Worm (Caenorhabditis elegans): ENCODE results near the gene F55C5.17.

F55C5.17 gene

ce11 chrV:12343419-12343969, 41.2 kb downstream of the F55C5.17 start, which contains the start of gene tomm-20:
TSS of gene tomm-20 (minus strand) at chrV:12343469.
- peak; percentile 90 for TF ChIP-seq F13H6.1 (tag; optimal IDR thresholded peaks at IDR 0.05)
- TF ChIP-seq elt-1 (tag; optimal IDR thresholded peaks at IDR 0.05): no peak
- peak; percentile 70 for TF ChIP-seq R02D3.7 (tag; optimal IDR thresholded peaks at IDR 0.05)
- peak; percentile 48 for TF ChIP-seq skn-1 (tag; optimal IDR thresholded peaks at IDR 0.05)
- peak; percentile 85 for TF ChIP-seq snpc-4 (tag; optimal IDR thresholded peaks at IDR 0.05)
- TF ChIP-seq lin-13 (GFP tag; optimal IDR thresholded peaks at IDR 0.05): peak; percentile 92
- no peak for TF ChIP-seq nhr-6 (tag; optimal IDR thresholded peaks at IDR 0.05)
- peak; percentile 73 for TF ChIP-seq ama-1 (optimal IDR thresholded peaks at IDR 0.05)
- TF ChIP-seq nhr-11 (tag; optimal IDR thresholded peaks at IDR 0.05): no peak
- TF ChIP-seq blmp-1 (tag; optimal IDR thresholded peaks at IDR 0.05; ENCODE audit: insufficient read depth): peak; percentile 26
- TF ChIP-seq aly-2 (tag; optimal IDR thresholded peaks at IDR 0.05): no peak
- peak; percentile 97 for TF ChIP-seq C34F6.9 (tag; optimal IDR thresholded peaks at IDR 0.05)
- peak; percentile 61 for TF ChIP-seq ztf-4 (tag; optimal IDR thresholded peaks at IDR 0.05)
- TF ChIP-seq mbf-1 (tag; optimal IDR thresholded peaks at IDR 0.05): peak; percentile 44
- TF ChIP-seq nhr-23 (tag; optimal IDR thresholded peaks at IDR 0.05): no peak
- peak; percentile 91 to 97 for TF ChIP-seq lsy-2 (tag; optimal IDR thresholded peaks at IDR 0.05)
- TF ChIP-seq nhr-21 (tag; optimal IDR thresholded peaks at IDR 0.05): peak; percentile 90
- TF ChIP-seq crh-2 (tag; optimal IDR thresholded peaks at IDR 0.05): peak; percentile 97
- TF ChIP-seq mab-5 (tag; optimal IDR thresholded peaks at IDR 0.05): peak; percentile 91
- TF ChIP-seq ztf-11 (tag; optimal IDR thresholded peaks at IDR 0.05): no peak
- TF ChIP-seq nhr-237 (tag; optimal IDR thresholded peaks at IDR 0.05): peak; percentile 65
- TF ChIP-seq gmeb-1 (tag; optimal IDR thresholded peaks at IDR 0.05): peak; percentile 99
- TF ChIP-seq egl-27 (tag; optimal IDR thresholded peaks at IDR 0.05): peak; percentile 89
- TF ChIP-seq nhr-77 (tag; optimal IDR thresholded peaks at IDR 0.05): peak; percentile 53
- TF ChIP-seq unc-62 (GFP tag; optimal IDR thresholded peaks at IDR 0.05): peak; percentile 60
- TF ChIP-seq peb-1 (tag; optimal IDR thresholded peaks at IDR 0.05): no peak
- TF ChIP-seq zag-1 (tag; optimal IDR thresholded peaks at IDR 0.05): peak; percentile 39
- TF ChIP-seq alr-1 (tag; optimal IDR thresholded peaks at IDR 0.05): no peak
- peak; percentile 98 for TF ChIP-seq unc-55 (GFP tag; optimal IDR thresholded peaks at IDR 0.05)
- peak; percentile 98 for TF ChIP-seq sma-9 (GFP tag; optimal IDR thresholded peaks at IDR 0.05)
- TF ChIP-seq sma-9 (tag; optimal IDR thresholded peaks at IDR 0.05): no peak
- TF ChIP-seq Y55F3AM.14 (GFP tag; optimal IDR thresholded peaks at IDR 0.05): peak; percentile 16
- peak; percentile 96 for TF ChIP-seq sem-4 (tag; optimal IDR thresholded peaks at IDR 0.05)
- peak; percentile 82 for TF ChIP-seq nhr-129 (tag; optimal IDR thresholded peaks at IDR 0.05)
- no peak for TF ChIP-seq nhr-10 (tag; optimal IDR thresholded peaks at IDR 0.05)
- TF ChIP-seq ceh-16 (tag; optimal IDR thresholded peaks at IDR 0.05): peak; percentile 55
- peak; percentile 94 for TF ChIP-seq sma-3 (GFP tag; optimal IDR thresholded peaks at IDR 0.05)
- peak; percentile 95 for TF ChIP-seq nhr-25 (tag; optimal IDR thresholded peaks at IDR 0.05)
- no peak for TF ChIP-seq ceh-82 (tag; optimal IDR thresholded peaks at IDR 0.05)
- no peak for TF ChIP-seq lin-39 (tag; optimal IDR thresholded peaks at IDR 0.05)
- no peak for TF ChIP-seq nhr-12 (tag; optimal IDR thresholded peaks at IDR 0.05)
- TF ChIP-seq dmd-4 (tag; optimal IDR thresholded peaks at IDR 0.05): peak; percentile 56
- TF ChIP-seq mdl-1 (tag; optimal IDR thresholded peaks at IDR 0.05): peak in 1 of 2 experiments; percentile 62
- TF ChIP-seq lin-11 (tag; optimal IDR thresholded peaks at IDR 0.05): peak; percentile 75
- TF ChIP-seq elt-3 (tag; optimal IDR thresholded peaks at IDR 0.05): no peak
- TF ChIP-seq unc-39 (tag; optimal IDR thresholded peaks at IDR 0.05): no peak
- no peak for TF ChIP-seq ztf-1 (GFP tag; conservative IDR thresholded peaks at IDR 0.05)
- TF ChIP-seq ZK546.5 (tag; optimal IDR thresholded peaks at IDR 0.05): peak; percentile 51
- peak; percentile 68 for TF ChIP-seq fos-1 (tag; optimal IDR thresholded peaks at IDR 0.05)

Data from whole organism, L2 larva.